Worm (Caenorhabditis elegans): ENCODE results near the gene nspc-17.

The nspc-17 gene

DNA sequence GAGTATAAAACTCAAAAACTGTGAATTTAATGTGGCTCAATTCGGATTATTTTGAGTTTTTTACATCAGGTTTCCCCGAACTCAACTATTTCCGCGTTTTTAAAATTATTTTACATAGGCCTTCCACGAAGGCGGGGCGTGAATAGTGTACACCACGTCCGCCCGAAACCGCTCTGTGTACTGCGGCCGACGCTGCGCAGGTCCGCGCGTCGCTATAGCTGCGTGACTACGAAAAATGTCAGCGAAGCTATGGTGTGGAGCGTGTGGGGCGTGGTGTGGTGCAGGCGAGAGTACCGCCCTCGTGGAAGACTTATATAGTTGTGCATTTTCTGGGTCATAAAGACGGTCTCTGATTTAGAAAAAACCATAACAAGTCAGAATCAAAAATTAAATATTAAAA is 7.1 kb downstream of the nspc-17 start:
- TF ChIP-seq sem-2 (GFP tag; optimal IDR thresholded peaks at IDR 0.05) (no peak), nhr-12 (tag; optimal IDR thresholded peaks at IDR 0.05) (no peak), mep-1 (tag; optimal IDR thresholded peaks at IDR 0.05) (no peak), nhr-28 (tag; optimal IDR thresholded peaks at IDR 0.05) (no peak), cnd-1 (tag; optimal IDR thresholded peaks at IDR 0.05) (no peak), ceh-39 (tag; optimal IDR thresholded peaks at IDR 0.05) (no peak), bed-3 (GFP tag; optimal IDR thresholded peaks at IDR 0.05) (no peak), nhr-2 (tag; optimal IDR thresholded peaks at IDR 0.05) (no peak), M03D4.4 (tag; optimal IDR thresholded peaks at IDR 0.05) (no peak)

DNA sequence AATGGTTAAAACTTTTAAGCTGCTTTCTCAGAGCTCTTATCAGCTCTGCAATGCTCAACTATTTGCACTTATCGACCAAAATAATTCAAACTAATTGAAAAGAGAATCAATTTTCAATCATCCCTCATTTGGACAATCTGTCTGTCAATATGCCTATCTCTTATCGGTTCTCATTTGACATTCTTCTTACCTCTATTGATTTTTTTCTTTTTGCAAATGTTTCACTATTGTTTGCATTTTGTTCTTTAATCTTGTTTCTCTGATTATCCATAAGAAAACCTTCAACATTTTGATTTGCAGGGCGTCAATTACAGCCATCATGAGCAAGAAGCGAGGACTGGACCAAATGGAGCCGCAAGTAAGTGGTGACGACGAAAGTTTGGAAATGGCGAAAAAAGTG is 8.4 kb downstream of the nspc-17 start, which contains the start of gene D1025.10:
D1025.10 (plus strand) TSS at position 301 of the 400 bp plus-strand sequence.
- TF ChIP-seq mep-1 (tag; optimal IDR thresholded peaks at IDR 0.05) (no peak), nhr-76 (tag; optimal IDR thresholded peaks at IDR 0.05) (no peak), nhr-2 (tag; optimal IDR thresholded peaks at IDR 0.05) (no peak), unc-120 (tag; optimal IDR thresholded peaks at IDR 0.05; ENCODE audit: poor library complexity, severe bottlenecking) (no peak), M03D4.4 (tag; optimal IDR thresholded peaks at IDR 0.05) (no peak), ztf-11 (tag; optimal IDR thresholded peaks at IDR 0.05) (no peak), lin-13 (tag; optimal IDR thresholded peaks at IDR 0.05) (no peak), snpc-4 (tag; optimal IDR thresholded peaks at IDR 0.05) (no peak), hlh-1 (tag; optimal IDR thresholded peaks at IDR 0.05) (no peak), mls-2 (tag; optimal IDR thresholded peaks at IDR 0.05) (no peak), unc-39 (tag; optimal IDR thresholded peaks at IDR 0.05) (no peak), pha-4 (tag; optimal IDR thresholded peaks at IDR 0.05) (no peak), tbx-8 (GFP tag; optimal IDR thresholded peaks at IDR 0.05) (no peak), ces-1 (GFP tag; optimal IDR thresholded peaks at IDR 0.05) (no peak), nhr-237 (tag; optimal IDR thresholded peaks at IDR 0.05) (no peak), blmp-1 (tag; optimal IDR thresholded peaks at IDR 0.05) (no peak), ceh-83 (GFP tag; optimal IDR thresholded peaks at IDR 0.05) (no peak)

DNA sequence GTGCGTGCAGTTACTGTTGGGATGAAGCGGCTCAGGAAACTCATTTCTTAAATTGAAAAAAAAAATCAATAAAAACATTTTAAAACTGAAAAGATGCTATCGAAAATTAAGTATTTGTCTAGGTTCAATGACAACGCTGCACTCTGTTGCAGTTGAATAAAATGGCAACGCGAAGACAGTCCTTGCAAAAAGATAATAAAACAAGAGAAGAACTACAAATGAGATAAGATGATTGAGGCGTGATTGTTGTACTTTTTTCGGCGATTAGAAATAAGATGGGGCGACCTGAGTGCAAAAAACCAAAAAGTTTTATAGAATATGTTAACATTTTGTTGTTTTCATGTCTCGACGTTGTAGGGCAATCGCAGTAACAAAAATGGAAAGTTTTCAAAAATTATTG is 10.0 kb downstream of the nspc-17 start, which contains the start of gene gcsh-1:
gcsh-1 (minus strand) TSS at position 46 of the 400 bp plus-strand sequence.
- no peak for TF ChIP-seq ztf-11 (tag; optimal IDR thresholded peaks at IDR 0.05)
- TF ChIP-seq elt-1 (tag; optimal IDR thresholded peaks at IDR 0.05; ENCODE audit: borderline replicate concordance, insufficient read depth), result no peak
- no peak for TF ChIP-seq ceh-43 (GFP tag; optimal IDR thresholded peaks at IDR 0.05)
- TF ChIP-seq nhr-2 (tag; optimal IDR thresholded peaks at IDR 0.05), result no peak
- TF ChIP-seq flh-1 (GFP tag; optimal IDR thresholded peaks at IDR 0.05), result no peak
- no peak for TF ChIP-seq M03D4.4 (tag; optimal IDR thresholded peaks at IDR 0.05)
- TF ChIP-seq hlh-1 (tag; optimal IDR thresholded peaks at IDR 0.05), result no peak
- TF ChIP-seq mls-2 (tag; optimal IDR thresholded peaks at IDR 0.05), result no peak
- no peak for TF ChIP-seq ceh-83 (GFP tag; optimal IDR thresholded peaks at IDR 0.05)
- TF ChIP-seq mab-5 (tag; optimal IDR thresholded peaks at IDR 0.05), result no peak
- no peak for TF ChIP-seq elt-3 (tag; optimal IDR thresholded peaks at IDR 0.05)

DNA sequence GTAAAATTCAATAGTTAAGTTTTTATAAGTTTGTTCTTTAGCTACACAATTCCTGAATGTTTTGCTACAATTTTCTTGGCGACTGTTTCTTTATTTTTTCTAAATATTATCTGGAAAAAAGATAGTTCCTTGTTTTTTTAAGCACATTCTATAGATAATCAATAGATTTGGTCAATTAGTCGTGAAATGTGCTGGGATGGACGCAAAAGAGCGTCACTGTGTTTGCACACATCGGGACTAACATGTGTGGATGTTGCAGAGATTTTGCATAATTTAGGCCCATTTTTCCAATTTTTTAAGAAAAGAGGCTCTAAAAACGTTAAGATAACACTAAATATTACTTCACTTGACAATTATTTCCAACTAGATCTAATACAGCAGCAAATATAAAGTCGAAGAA is 11.5 kb downstream of the nspc-17 start:
- TF ChIP-seq ces-1 (GFP tag; optimal IDR thresholded peaks at IDR 0.05) (peak; percentile 93), unc-120 (tag; optimal IDR thresholded peaks at IDR 0.05; ENCODE audit: poor library complexity, severe bottlenecking) (peak; percentile 4), mep-1 (tag; optimal IDR thresholded peaks at IDR 0.05) (peak; percentile 8), unc-62 (GFP tag; optimal IDR thresholded peaks at IDR 0.05) (no peak), pha-4 (tag; optimal IDR thresholded peaks at IDR 0.05) (no peak)

DNA sequence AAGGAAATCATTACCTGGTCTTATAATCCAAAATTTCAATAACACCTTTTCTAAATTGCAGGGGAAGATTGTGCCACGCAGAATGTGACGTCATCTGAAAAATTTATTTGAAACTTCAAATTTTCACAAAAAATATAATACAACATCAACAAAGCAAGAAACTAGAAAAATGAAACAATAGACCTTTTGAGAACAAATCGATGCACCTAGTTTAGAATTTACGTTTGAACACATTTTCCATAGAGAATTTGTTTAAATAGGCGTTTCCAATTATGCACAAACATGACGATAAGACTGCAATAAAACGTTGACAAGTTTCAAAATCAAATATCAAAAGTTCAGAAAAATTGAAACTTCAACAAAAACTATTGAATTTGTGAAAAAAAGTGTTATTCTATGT is 12.2 kb downstream of the nspc-17 start, which contains the start of gene fbxa-141:
fbxa-141 (minus strand) TSS at position 101 of the 400 bp plus-strand sequence.
- TF ChIP-seq nhr-12 (tag; optimal IDR thresholded peaks at IDR 0.05), result no peak
- no peak for TF ChIP-seq unc-62 (GFP tag; optimal IDR thresholded peaks at IDR 0.05)
- no peak for TF ChIP-seq unc-120 (tag; optimal IDR thresholded peaks at IDR 0.05; ENCODE audit: poor library complexity, severe bottlenecking)
- TF ChIP-seq sptf-1 (tag; optimal IDR thresholded peaks at IDR 0.05), result no peak
- TF ChIP-seq ham-2 (GFP tag; optimal IDR thresholded peaks at IDR 0.05), result no peak
- TF ChIP-seq ceh-43 (GFP tag; optimal IDR thresholded peaks at IDR 0.05), result no peak
- TF ChIP-seq hlh-1 (tag; optimal IDR thresholded peaks at IDR 0.05), result no peak
- TF ChIP-seq drap-1 (GFP tag; optimal IDR thresholded peaks at IDR 0.05), result no peak
- no peak for TF ChIP-seq ceh-39 (tag; optimal IDR thresholded peaks at IDR 0.05)
- no peak for TF ChIP-seq flh-1 (GFP tag; optimal IDR thresholded peaks at IDR 0.05)
- no peak for TF ChIP-seq ces-1 (GFP tag; optimal IDR thresholded peaks at IDR 0.05)
- TF ChIP-seq sem-2 (GFP tag; optimal IDR thresholded peaks at IDR 0.05), result no peak
- TF ChIP-seq ztf-11 (tag; optimal IDR thresholded peaks at IDR 0.05), result no peak
- TF ChIP-seq elt-1 (tag; optimal IDR thresholded peaks at IDR 0.05; ENCODE audit: borderline replicate concordance, insufficient read depth), result no peak
- no peak for TF ChIP-seq pha-4 (tag; optimal IDR thresholded peaks at IDR 0.05)

Measured in whole organism, mixed stage, embryonic.